Worm (Caenorhabditis elegans): ENCODE data around the gene F13H10.8.
A peak's percentile ranks its signal among the peaks of the same experiment; 100 is the strongest.

Gene F13H10.8

ce11 chrIV:11011920-11012319, 8.4 kb upstream of the F13H10.8 start, which contains the start of gene ndx-9:
Gene ndx-9, minus strand, starts transcription at chrIV:11012020.
- no peak for TF ChIP-seq mls-2 (tag; optimal IDR thresholded peaks at IDR 0.05)
- no peak for TF ChIP-seq drap-1 (GFP tag; optimal IDR thresholded peaks at IDR 0.05)
- TF ChIP-seq pha-4 (tag; optimal IDR thresholded peaks at IDR 0.05), result no peak
- TF ChIP-seq nhr-28 (tag; optimal IDR thresholded peaks at IDR 0.05), result no peak
- TF ChIP-seq nhr-12 (tag; optimal IDR thresholded peaks at IDR 0.05), result no peak
- TF ChIP-seq mep-1 (tag; optimal IDR thresholded peaks at IDR 0.05), result no peak
- no peak for TF ChIP-seq sem-2 (GFP tag; optimal IDR thresholded peaks at IDR 0.05)
- TF ChIP-seq ham-2 (GFP tag; optimal IDR thresholded peaks at IDR 0.05), result no peak
- no peak for TF ChIP-seq snpc-4 (tag; optimal IDR thresholded peaks at IDR 0.05)
- no peak for TF ChIP-seq ceh-83 (GFP tag; optimal IDR thresholded peaks at IDR 0.05)
- no peak for TF ChIP-seq elt-3 (tag; optimal IDR thresholded peaks at IDR 0.05)
- no peak for TF ChIP-seq sptf-1 (tag; optimal IDR thresholded peaks at IDR 0.05)
- TF ChIP-seq hlh-1 (tag; optimal IDR thresholded peaks at IDR 0.05), result no peak
- TF ChIP-seq ceh-39 (tag; optimal IDR thresholded peaks at IDR 0.05), result no peak
- TF ChIP-seq lsy-2 (tag; optimal IDR thresholded peaks at IDR 0.05), result no peak
- TF ChIP-seq cnd-1 (tag; optimal IDR thresholded peaks at IDR 0.05), result no peak
- no peak for TF ChIP-seq unc-120 (tag; optimal IDR thresholded peaks at IDR 0.05; ENCODE audit: poor library complexity, severe bottlenecking)

ce11 chrIV:11015881-11016280, 4.4 kb upstream of the F13H10.8 start, which contains the start of gene F13H10.3:
Gene F13H10.3, minus strand, starts transcription at chrIV:11015953.
- TF ChIP-seq nhr-12 (tag; optimal IDR thresholded peaks at IDR 0.05), result no peak

- no peak for TF ChIP-seq unc-120 (tag; optimal IDR thresholded peaks at IDR 0.05; ENCODE audit: poor library complexity, severe bottlenecking)
- TF ChIP-seq elt-1 (tag; optimal IDR thresholded peaks at IDR 0.05; ENCODE audit: borderline replicate concordance, insufficient read depth), result peak; percentile 47
Measured at ce11 chrIV:11021512-11022268, 1.4 kb downstream of the F13H10.8 start, which contains the start of gene mogs-1. Gene mogs-1, minus strand, starts transcription at chrIV:11021928.

- TF ChIP-seq lin-32 (GFP tag; optimal IDR thresholded peaks at IDR 0.05), result no peak
- no peak for TF ChIP-seq snpc-4 (tag; optimal IDR thresholded peaks at IDR 0.05)
- no peak for TF ChIP-seq lsy-2 (tag; optimal IDR thresholded peaks at IDR 0.05)
- no peak for TF ChIP-seq blmp-1 (tag; optimal IDR thresholded peaks at IDR 0.05)
- no peak for TF ChIP-seq nhr-237 (tag; optimal IDR thresholded peaks at IDR 0.05)
- TF ChIP-seq nhr-76 (tag; optimal IDR thresholded peaks at IDR 0.05), result no peak
- no peak for TF ChIP-seq ham-2 (GFP tag; optimal IDR thresholded peaks at IDR 0.05)
- TF ChIP-seq sem-2 (GFP tag; optimal IDR thresholded peaks at IDR 0.05), result no peak
- no peak for TF ChIP-seq elt-1 (tag; optimal IDR thresholded peaks at IDR 0.05; ENCODE audit: borderline replicate concordance, insufficient read depth)
- TF ChIP-seq hlh-1 (tag; optimal IDR thresholded peaks at IDR 0.05), result no peak
- no peak for TF ChIP-seq nhr-12 (tag; optimal IDR thresholded peaks at IDR 0.05)
- no peak for TF ChIP-seq sptf-1 (tag; optimal IDR thresholded peaks at IDR 0.05)
- TF ChIP-seq unc-120 (tag; optimal IDR thresholded peaks at IDR 0.05; ENCODE audit: poor library complexity, severe bottlenecking), result no peak
- TF ChIP-seq nhr-28 (tag; optimal IDR thresholded peaks at IDR 0.05), result no peak
- no peak for TF ChIP-seq M03D4.4 (tag; optimal IDR thresholded peaks at IDR 0.05)
- TF ChIP-seq pha-4 (tag; optimal IDR thresholded peaks at IDR 0.05), result no peak
Measured at ce11 chrIV:11022303-11022702, 2.0 kb downstream of the F13H10.8 start, which contains the start of gene alh-3. Gene alh-3, plus strand, starts transcription at chrIV:11022603.

- peak; percentile 96 for TF ChIP-seq mep-1 (tag; optimal IDR thresholded peaks at IDR 0.05)
- peak; percentile 76 for TF ChIP-seq mab-5 (tag; optimal IDR thresholded peaks at IDR 0.05)
- TF ChIP-seq ham-2 (GFP tag; optimal IDR thresholded peaks at IDR 0.05), result peak; percentile 95
- TF ChIP-seq lsy-2 (tag; optimal IDR thresholded peaks at IDR 0.05), result peak; percentile 48
- peak; percentile 93 for TF ChIP-seq ztf-11 (tag; optimal IDR thresholded peaks at IDR 0.05)
- no peak for TF ChIP-seq blmp-1 (tag; optimal IDR thresholded peaks at IDR 0.05)
- peak; percentile 98 for TF ChIP-seq lin-32 (GFP tag; optimal IDR thresholded peaks at IDR 0.05)
- TF ChIP-seq nhr-237 (tag; optimal IDR thresholded peaks at IDR 0.05), result no peak
- TF ChIP-seq ceh-39 (tag; optimal IDR thresholded peaks at IDR 0.05), result peak; percentile 89
- TF ChIP-seq tbx-8 (GFP tag; optimal IDR thresholded peaks at IDR 0.05), result peak; percentile 98
- peak; percentile 99 for TF ChIP-seq drap-1 (GFP tag; optimal IDR thresholded peaks at IDR 0.05)
- peak; percentile 5 for TF ChIP-seq elt-3 (tag; optimal IDR thresholded peaks at IDR 0.05)
- TF ChIP-seq unc-62 (GFP tag; optimal IDR thresholded peaks at IDR 0.05), result peak; percentile 88
- peak; percentile 98 for TF ChIP-seq sem-2 (GFP tag; optimal IDR thresholded peaks at IDR 0.05)
- peak; percentile 58 for TF ChIP-seq ces-1 (GFP tag; optimal IDR thresholded peaks at IDR 0.05)
- TF ChIP-seq flh-1 (GFP tag; optimal IDR thresholded peaks at IDR 0.05), result peak; percentile 95
- peak; percentile 100 for TF ChIP-seq mls-2 (tag; optimal IDR thresholded peaks at IDR 0.05)
- peak; percentile 76 for TF ChIP-seq nhr-76 (tag; optimal IDR thresholded peaks at IDR 0.05)
- peak; percentile 91 for TF ChIP-seq lin-13 (tag; optimal IDR thresholded peaks at IDR 0.05)
- TF ChIP-seq snpc-4 (tag; optimal IDR thresholded peaks at IDR 0.05), result no peak
- peak; percentile 95 for TF ChIP-seq bed-3 (GFP tag; optimal IDR thresholded peaks at IDR 0.05)
- TF ChIP-seq unc-120 (tag; optimal IDR thresholded peaks at IDR 0.05; ENCODE audit: poor library complexity, severe bottlenecking), result peak; percentile 99
- TF ChIP-seq unc-39 (tag; optimal IDR thresholded peaks at IDR 0.05), result peak; percentile 88
- TF ChIP-seq nhr-2 (tag; optimal IDR thresholded peaks at IDR 0.05), result peak; percentile 87
- TF ChIP-seq ceh-83 (GFP tag; optimal IDR thresholded peaks at IDR 0.05), result peak; percentile 100
- TF ChIP-seq cnd-1 (tag; optimal IDR thresholded peaks at IDR 0.05), result peak; percentile 99
- TF ChIP-seq hlh-1 (tag; optimal IDR thresholded peaks at IDR 0.05), result peak; percentile 79
- peak; percentile 93 for TF ChIP-seq pha-4 (tag; optimal IDR thresholded peaks at IDR 0.05)
- TF ChIP-seq M03D4.4 (tag; optimal IDR thresholded peaks at IDR 0.05), result peak; percentile 99
- peak; percentile 2 for TF ChIP-seq elt-1 (tag; optimal IDR thresholded peaks at IDR 0.05; ENCODE audit: borderline replicate concordance, insufficient read depth)
- peak; percentile 84 for TF ChIP-seq nhr-28 (tag; optimal IDR thresholded peaks at IDR 0.05)
- TF ChIP-seq zip-8 (tag; optimal IDR thresholded peaks at IDR 0.05), result no peak
- TF ChIP-seq nhr-12 (tag; optimal IDR thresholded peaks at IDR 0.05), result peak; percentile 97
- TF ChIP-seq ceh-43 (GFP tag; optimal IDR thresholded peaks at IDR 0.05), result peak; percentile 96
Measured at ce11 chrIV:11025941-11026340, 5.6 kb downstream of the F13H10.8 start.

All from whole organism, mixed stage, embryonic.